Worm (Caenorhabditis elegans) whole organism, young adult: ENCODE data around the gene flp-23.

ENCODE experiments used
- B0035.1 ChIP-seq: sonication (generic microtip); optimal IDR thresholded peaks from 2 replicates; lab custom pipeline; 2016; ENCODE audit warnings: missing genetic modification characterization, mild to moderate bottlenecking, missing compliant biosample characterization, missing genotype, missing genetic modification reagents
- B0261.1 ChIP-seq: sonication (generic microtip); optimal IDR thresholded peaks from 2 replicates; lab custom pipeline; 2016; ENCODE audit warnings: mild to moderate bottlenecking, missing genetic modification characterization, moderate library complexity, missing compliant biosample characterization
- D2030.7 ChIP-seq: fragments of 200-800 bp; sonication (Bioruptor generic); IDR thresholded peaks from 2 replicates; pipeline ENCODE4 v1.3.6; 2022; ENCODE audit warnings: missing genetic modification reagents, missing genetic modification characterization, missing compliant biosample characterization
- F23B12.7 ChIP-seq: sonication (generic microtip); optimal IDR thresholded peaks from 2 replicates; lab custom pipeline; 2017; ENCODE audit warnings: missing genetic modification characterization, mild to moderate bottlenecking, missing compliant biosample characterization, antibody characterized with exemption, moderate library complexity; ENCODE audit not compliant: insufficient read depth
- F37B4.10 ChIP-seq: fragments of 200-800 bp; sonication (Bioruptor generic); IDR thresholded peaks from 2 replicates; pipeline ENCODE4 v1.3.6; 2022; ENCODE audit warnings: missing genetic modification characterization, missing compliant biosample characterization
- F39B2.1 ChIP-seq: fragments of 200-800 bp; sonication (Bioruptor generic); IDR thresholded peaks from 2 replicates; pipeline ENCODE4 v1.3.6; 2022; ENCODE audit warnings: missing genetic modification reagents, missing genetic modification characterization, missing compliant biosample characterization
- Y53G8AR.9 ChIP-seq: fragments of 200-800 bp; sonication (Bioruptor generic); conservative IDR thresholded peaks from 2 replicates; pipeline ENCODE4 v1.3.6; 2022; ENCODE audit warnings: missing genetic modification reagents, missing genetic modification characterization, missing compliant biosample characterization
- Y56A3A.18 ChIP-seq: fragments of 200-800 bp; sonication (Bioruptor generic); IDR thresholded peaks from 2 replicates; pipeline ENCODE4 v1.3.6; 2022; ENCODE audit warnings: missing genetic modification reagents, missing genetic modification characterization, missing compliant biosample characterization
- Y67H2A.10 ChIP-seq: fragments of 200-800 bp; sonication (Bioruptor generic); conservative IDR thresholded peaks from 2 replicates; pipeline ENCODE4 v1.3.6; 2022; ENCODE audit warnings: missing genetic modification reagents, missing genetic modification characterization, missing compliant biosample characterization
- Y79H2A.3 ChIP-seq: fragments of 200-800 bp; sonication (Bioruptor generic); conservative IDR thresholded peaks from 2 replicates; pipeline ENCODE4 v1.3.6; 2022; ENCODE audit warnings: missing genetic modification reagents, missing genetic modification characterization, missing compliant biosample characterization
- ZK185.1 ChIP-seq: sonication (generic microtip); optimal IDR thresholded peaks from 2 replicates; lab custom pipeline; 2016; ENCODE audit warnings: mild to moderate bottlenecking, missing genetic modification characterization, missing compliant biosample characterization; ENCODE audit not compliant: poor library complexity, severe bottlenecking
- akir-1 ChIP-seq: fragments of 200-800 bp; sonication (Bioruptor generic); optimal IDR thresholded peaks from 2 replicates; lab custom pipeline; 2018; ENCODE audit warnings: mild to moderate bottlenecking, missing genetic modification characterization, moderate library complexity, missing compliant biosample characterization
- ama-1 ChIP-seq, 3 experiments: fragments of 150-350 bp in 1 of 3; sonication (generic microtip) in 2 of 3; optimal IDR thresholded peaks; 2 replicates each; lab custom pipeline; 2014 to 2018; ENCODE audit warnings: missing biosample characterization in 2 of 3, missing genetic modification characterization in 2 of 3, missing genetic modification reagents in 2 of 3
- aptf-2 ChIP-seq: fragments of 200-800 bp; sonication (Bioruptor generic); conservative IDR thresholded peaks from 2 replicates; pipeline ENCODE4 v1.3.6; 2022; ENCODE audit warnings: missing genetic modification reagents, missing genetic modification characterization, missing compliant biosample characterization
- athp-1 ChIP-seq: sonication (generic microtip); optimal IDR thresholded peaks from 2 replicates; lab custom pipeline; 2017; ENCODE audit warnings: mild to moderate bottlenecking, missing genetic modification characterization, missing compliant biosample characterization
- attf-3 ChIP-seq: fragments of 200-800 bp; sonication (Bioruptor generic); conservative IDR thresholded peaks from 2 replicates; pipeline ENCODE4 v1.3.6; 2022; ENCODE audit warnings: missing genetic modification reagents, missing genetic modification characterization, missing compliant biosample characterization
- ceh-91 ChIP-seq: fragments of 200-800 bp; sonication (Bioruptor generic); IDR thresholded peaks from 2 replicates; pipeline ENCODE4 v1.3.6; 2022; ENCODE audit warnings: missing genetic modification reagents, missing genetic modification characterization, missing compliant biosample characterization
- die-1 ChIP-seq: sonication (generic microtip); optimal IDR thresholded peaks from 2 replicates; lab custom pipeline; 2016; ENCODE audit warnings: missing genotype, mild to moderate bottlenecking, missing genetic modification characterization, missing compliant biosample characterization
- dpff-1 ChIP-seq: sonication (generic microtip); optimal IDR thresholded peaks from 2 replicates; lab custom pipeline; 2017; ENCODE audit warnings: mild to moderate bottlenecking, missing genetic modification characterization, missing compliant biosample characterization
- dpl-1 ChIP-seq: fragments of 150-350 bp; optimal IDR thresholded peaks from 2 replicates; lab custom pipeline; 2014; ENCODE audit warnings: missing biosample characterization, missing genetic modification reagents, missing genetic modification characterization
- efl-1 ChIP-seq: fragments of 150-350 bp; optimal IDR thresholded peaks from 2 replicates; lab custom pipeline; 2014; ENCODE audit warnings: missing biosample characterization, missing genetic modification reagents, missing genetic modification characterization
- ekl-4 ChIP-seq: fragments of 200-800 bp; sonication (Bioruptor generic); IDR thresholded peaks from 2 replicates; pipeline ENCODE4 v1.3.6; 2022; ENCODE audit warnings: missing genetic modification reagents, missing genetic modification characterization, missing compliant biosample characterization
- fkh-3 ChIP-seq: sonication (generic microtip); optimal IDR thresholded peaks from 2 replicates; lab custom pipeline; 2016; ENCODE audit warnings: mild to moderate bottlenecking, missing genetic modification characterization, missing compliant biosample characterization
- hmg-1.2 ChIP-seq: fragments of 200-800 bp; sonication (Bioruptor generic); IDR thresholded peaks from 2 replicates; pipeline ENCODE4 v1.3.6; 2022; ENCODE audit warnings: missing genetic modification reagents, missing genetic modification characterization, missing compliant biosample characterization
- hmg-20 ChIP-seq: fragments of 200-800 bp; sonication (Bioruptor generic); IDR thresholded peaks from 2 replicates; pipeline ENCODE4 v1.3.6; 2022; ENCODE audit warnings: missing genetic modification reagents, missing genetic modification characterization, missing compliant biosample characterization
- hrde-1 ChIP-seq: sonication (generic microtip); optimal IDR thresholded peaks from 2 replicates; lab custom pipeline; 2016; ENCODE audit warnings: missing genetic modification characterization, mild to moderate bottlenecking, missing compliant biosample characterization, moderate library complexity, missing genotype, missing genetic modification reagents, borderline replicate concordance
- let-607 ChIP-seq, 2 experiments: fragments of 200-800 bp in 1 of 2; sonication (Bioruptor generic) in 1 of 2; sonication (generic microtip) in 1 of 2; optimal IDR thresholded peaks; 2 replicates each; lab custom pipeline; 2016 to 2018; ENCODE audit warnings: mild to moderate bottlenecking in 2 of 2, missing compliant biosample characterization in 2 of 2, missing genetic modification characterization in 2 of 2, moderate library complexity in 2 of 2, missing genotype in 1 of 2
- lin-26 ChIP-seq: fragments of 200-800 bp; sonication (Bioruptor generic); IDR thresholded peaks from 2 replicates; pipeline ENCODE4 v1.3.6; 2022; ENCODE audit warnings: missing genetic modification reagents, missing genetic modification characterization, missing compliant biosample characterization
- madf-10 ChIP-seq: sonication (generic microtip); optimal IDR thresholded peaks from 2 replicates; lab custom pipeline; 2016; ENCODE audit warnings: mild to moderate bottlenecking, missing genetic modification characterization, missing compliant biosample characterization
- madf-3 ChIP-seq: fragments of 200-800 bp; sonication (Bioruptor generic); IDR thresholded peaks from 2 replicates; pipeline ENCODE4 v1.3.6; 2022; ENCODE audit warnings: missing genetic modification reagents, missing genetic modification characterization, missing compliant biosample characterization
- mes-4 ChIP-seq: sonication (generic microtip); optimal IDR thresholded peaks from 2 replicates; lab custom pipeline; 2016; ENCODE audit warnings: missing genotype, missing genetic modification characterization, missing compliant biosample characterization
- nfyb-1 ChIP-seq: fragments of 200-800 bp; sonication (Bioruptor generic); IDR thresholded peaks from 2 replicates; pipeline ENCODE4 v1.3.6; 2022; ENCODE audit warnings: missing genetic modification reagents, missing genetic modification characterization, missing compliant biosample characterization
- nhr-179 ChIP-seq: sonication (generic microtip); optimal IDR thresholded peaks from 2 replicates; lab custom pipeline; 2016; ENCODE audit warnings: mild to moderate bottlenecking, missing genetic modification characterization, missing compliant biosample characterization
- pha-4 ChIP-seq: fragments of 150-350 bp; sonication (generic microtip); optimal IDR thresholded peaks from 2 replicates; lab custom pipeline; 2014; ENCODE audit warnings: missing biosample characterization, missing genetic modification reagents, missing genetic modification characterization
- rcor-1 ChIP-seq: fragments of 200-800 bp; sonication (Bioruptor generic); IDR thresholded peaks from 2 replicates; pipeline ENCODE4 v1.3.6; 2022; ENCODE audit warnings: missing genetic modification reagents, missing genetic modification characterization, missing compliant biosample characterization
- rec-8 ChIP-seq, 2 experiments: sonication (generic microtip); optimal IDR thresholded peaks; 2 replicates each; lab custom pipeline; 2016; ENCODE audit warnings: mild to moderate bottlenecking in 2 of 2, missing genetic modification characterization in 2 of 2, missing genetic modification reagents in 2 of 2, missing genotype in 2 of 2, missing biosample characterization in 1 of 2, missing compliant biosample characterization in 1 of 2, moderate library complexity in 1 of 2
- sdz-38 ChIP-seq: sonication (generic microtip); optimal IDR thresholded peaks from 2 replicates; lab custom pipeline; 2016; ENCODE audit warnings: missing genotype, missing genetic modification characterization, missing compliant biosample characterization
- snpc-3.4 ChIP-seq: sonication (generic microtip); optimal IDR thresholded peaks from 2 replicates; lab custom pipeline; 2017; ENCODE audit warnings: missing genetic modification characterization, mild to moderate bottlenecking, missing compliant biosample characterization, antibody characterized with exemption, moderate library complexity, missing genotype, missing genetic modification reagents
- somi-1 ChIP-seq: fragments of 200-800 bp; sonication (Bioruptor generic); optimal IDR thresholded peaks from 2 replicates; lab custom pipeline; 2018; ENCODE audit warnings: mild to moderate bottlenecking, missing genetic modification characterization, missing compliant biosample characterization
- tbx-9 ChIP-seq: sonication (generic microtip); optimal IDR thresholded peaks from 2 replicates; lab custom pipeline; 2016; ENCODE audit warnings: borderline replicate concordance, missing genetic modification characterization, inconsistent platforms, missing compliant biosample characterization
- tlf-1 ChIP-seq: fragments of 200-800 bp; sonication (Bioruptor generic); optimal IDR thresholded peaks from 2 replicates; lab custom pipeline; 2018; ENCODE audit warnings: mild to moderate bottlenecking, missing genetic modification characterization, missing compliant biosample characterization
- ztf-18 ChIP-seq: sonication (generic microtip); optimal IDR thresholded peaks from 2 replicates; lab custom pipeline; 2016; ENCODE audit warnings: missing genotype, mild to moderate bottlenecking, missing genetic modification characterization, missing compliant biosample characterization
- ztf-28 ChIP-seq: fragments of 200-800 bp; sonication (Bioruptor generic); IDR thresholded peaks from 2 replicates; pipeline ENCODE4 v1.3.6; 2022; ENCODE audit warnings: missing genetic modification reagents, missing genetic modification characterization, missing compliant biosample characterization

flp-23 gene

DNA sequence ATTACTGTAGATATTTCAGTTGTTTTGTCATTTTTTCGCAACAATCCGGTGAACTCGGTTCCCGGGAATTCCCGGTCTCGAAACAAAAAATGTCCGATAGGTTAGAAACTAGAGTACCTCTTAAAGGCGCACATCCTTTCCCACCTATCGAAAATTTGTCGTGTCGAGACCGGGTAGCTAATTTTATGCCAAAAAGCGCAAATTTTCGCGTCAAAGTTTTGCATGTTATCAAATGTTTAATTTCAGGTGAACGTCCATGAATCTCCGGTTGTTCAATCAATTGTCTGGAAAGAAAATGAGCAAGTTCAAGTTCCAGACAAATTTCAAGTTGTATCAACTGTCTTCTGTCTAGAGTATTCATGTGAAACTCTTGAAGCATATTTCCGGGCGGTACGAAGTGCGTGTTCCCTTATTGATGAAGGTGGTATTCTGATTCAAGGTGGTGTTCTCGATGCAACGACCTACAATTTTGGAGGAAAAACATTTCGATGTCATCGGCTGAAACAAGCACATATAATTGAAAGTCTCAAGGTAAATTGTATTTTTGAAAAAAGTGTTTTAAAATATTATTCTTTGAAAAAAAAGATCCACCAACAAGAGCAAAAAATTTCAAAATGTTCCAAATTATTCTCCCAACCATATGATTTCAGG lies 35.1 kb downstream of the flp-23 start (continued):
- TF ChIP-seq nhr-179 (no peak), ZK185.1 (tag; lab: Kevin White, UChicago) (peak; percentile 28), dpl-1 (no peak), B0261.1 (tag; lab: Kevin White, UChicago) (no peak), Y79H2A.3 (no peak), aptf-2 (GFP tag; lab: Robert Waterston, UW) (no peak), tbx-9 (tag; lab: Kevin White, UChicago) (no peak), sdz-38 (tag; lab: Kevin White, UChicago) (no peak), ama-1 (optimal IDR thresholded peaks at IDR 0.05; lab: Kevin White, UChicago) (no peak), ama-1 (GFP tag; optimal IDR thresholded peaks at IDR 0.05; lab: Kevin White, UChicago) (no peak), madf-3 (GFP tag; lab: Robert Waterston, UW) (0 out of 2 replicates have a peak, but pooled peaks have one; percentile 56), akir-1 (GFP tag; lab: Kevin White, UChicago) (no peak), rec-8 (tag; optimal IDR thresholded peaks at IDR 0.05; lab: Kevin White, UChicago) (no peak), fkh-3 (tag; lab: Kevin White, UChicago) (peak; percentile 40), madf-10 (tag; lab: Kevin White, UChicago) (no peak), rcor-1 (GFP tag; lab: Robert Waterston, UW) (no peak), somi-1 (GFP tag; lab: Kevin White, UChicago) (no peak), D2030.7 (GFP tag; lab: Robert Waterston, UW) (no peak), ceh-91 (GFP tag; lab: Robert Waterston, UW) (no peak), let-607 (tag; optimal IDR thresholded peaks at IDR 0.05; lab: Kevin White, UChicago) (peak in 1 of 2 experiments; percentile 3), tlf-1 (GFP tag; lab: Kevin White, UChicago) (peak; percentile 71), B0035.1 (tag; lab: Kevin White, UChicago) (peak; percentile 32), ekl-4 (peak; percentile 76; the same call in 1 of the 2 replicates), ztf-28 (GFP tag; lab: Robert Waterston, UW) (no peak), die-1 (tag; lab: Kevin White, UChicago) (no peak), efl-1 (no peak), ztf-18 (tag; lab: Kevin White, UChicago) (no peak), mes-4 (no peak), dpff-1 (tag; lab: Kevin White, UChicago) (peak; percentile 64), hmg-20 (GFP tag; lab: Robert Waterston, UW) (no peak), nfyb-1 (GFP tag; lab: Robert Waterston, UW) (peak; percentile 80), Y56A3A.18 (GFP tag; lab: Robert Waterston, UW) (peak; percentile 79), snpc-3.4 (tag; lab: Kevin White, UChicago) (no peak), athp-1 (tag; lab: Kevin White, UChicago) (peak; percentile 34), pha-4 (tag; lab: Kevin White, UChicago) (no peak), F37B4.10 (GFP tag; lab: Robert Waterston, UW) (0 out of 2 replicates have a peak, but pooled peaks have one; percentile 65), Y53G8AR.9 (peak; percentile 66; the same call in 1 of the 2 replicates), lin-26 (no peak), Y67H2A.10 (GFP tag; lab: Robert Waterston, UW) (no peak), attf-3 (GFP tag; lab: Robert Waterston, UW) (no peak), F23B12.7 (no peak), F39B2.1 (GFP tag; lab: Robert Waterston, UW) (no peak), hmg-1.2 (GFP tag; lab: Robert Waterston, UW) (peak; percentile 26; the same call in 1 of the 2 replicates), hrde-1 (tag; lab: Kevin White, UChicago) (no peak)
